Fruit fly (Drosophila melanogaster): Measurements from ENCODE around the gene CG43739.

dm6 chr2L:20936420-20936819 lies 17.7 kb upstream of the CG43739 start:
- TF ChIP-seq CG14655 (GFP tag; optimal IDR thresholded peaks at IDR 0.05) (peak; percentile 49), CG8301 (tag; optimal IDR thresholded peaks at IDR 0.05) (peak; percentile 38), CG12605 (GFP tag; IDR thresholded peaks at IDR 0.05) (no peak), CG4496 (GFP tag; IDR thresholded peaks at IDR 0.05) (no peak), CG17806 (tag; optimal IDR thresholded peaks at IDR 0.05) (peak; percentile 42), CG9948 (tag; optimal IDR thresholded peaks at IDR 0.05) (peak; percentile 46), CG32121 (GFP tag; IDR thresholded peaks at IDR 0.05) (no peak), CG15710 (tag; optimal IDR thresholded peaks at IDR 0.05) (peak; percentile 45)

All from whole organism, pupa.